Fruit fly (Drosophila melanogaster) whole organism, embryonic: ENCODE data around the gene CG33172.
A peak's percentile ranks its signal among the peaks of the same experiment; 100 is the strongest.

Experiments used
- Bgb ChIP-seq: fragments of 200-800 bp; sonication (Bioruptor generic); IDR thresholded peaks from 2 replicates; pipeline ENCODE4 v1.3.6; 2022; ENCODE audit warnings: missing biosample characterization, missing genetic modification characterization; ENCODE audit not compliant: partially characterized antibody
- CG10959 ChIP-seq: fragments of 200-800 bp; sonication (Bioruptor generic); IDR thresholded peaks from 2 replicates; pipeline ENCODE4 v1.3.6; 2022; ENCODE audit warnings: missing biosample characterization, missing genetic modification characterization
- CG10979 ChIP-seq: fragments of 200-800 bp; sonication (Bioruptor generic); optimal IDR thresholded peaks from 2 replicates; lab custom pipeline; 2018; ENCODE audit warnings: missing biosample characterization, mild to moderate bottlenecking, missing genetic modification characterization, moderate library complexity
- CG12299 ChIP-seq: fragments of 200-800 bp; sonication (Bioruptor generic); optimal IDR thresholded peaks from 2 replicates; lab custom pipeline; 2018; ENCODE audit warnings: missing biosample characterization, mild to moderate bottlenecking, missing genetic modification characterization
- CG12659 ChIP-seq: fragments of 200-800 bp; sonication (Bioruptor generic); optimal IDR thresholded peaks from 3 replicates; lab custom pipeline; 2017; ENCODE audit warnings: mild to moderate bottlenecking, missing biosample characterization, missing genetic modification reagents, missing genetic modification characterization
- CG12942 ChIP-seq: fragments of 200-800 bp; sonication (Bioruptor generic); optimal IDR thresholded peaks from 3 replicates; lab custom pipeline; 2016; ENCODE audit warnings: missing biosample characterization, missing genetic modification characterization
- CG13775 ChIP-seq: fragments of 200-800 bp; sonication (Bioruptor generic); optimal IDR thresholded peaks from 3 replicates; lab custom pipeline; 2017; ENCODE audit warnings: missing biosample characterization, mild to moderate bottlenecking, missing genetic modification characterization
- CG1792 ChIP-seq: fragments of 200-800 bp; sonication (Bioruptor generic); optimal IDR thresholded peaks from 2 replicates; lab custom pipeline; 2016; ENCODE audit warnings: missing biosample characterization, missing genetic modification characterization
- CG18262 ChIP-seq: fragments of 200-800 bp; optimal IDR thresholded peaks from 3 replicates; lab custom pipeline; 2019; ENCODE audit warnings: missing biosample characterization, mild to moderate bottlenecking, missing genetic modification characterization, moderate library complexity
- CG30020 ChIP-seq: fragments of 200-800 bp; optimal IDR thresholded peaks from 2 replicates; lab custom pipeline; 2019; ENCODE audit warnings: missing biosample characterization, mild to moderate bottlenecking, missing genetic modification characterization, moderate library complexity
- CG31224 ChIP-seq: fragments of 200-800 bp; sonication (Bioruptor generic); IDR thresholded peaks from 2 replicates; pipeline ENCODE4 v1.3.6; 2022; ENCODE audit warnings: missing biosample characterization, missing genetic modification characterization
- CG33557 ChIP-seq: fragments of 200-800 bp; sonication (Bioruptor generic); optimal IDR thresholded peaks from 2 replicates; lab custom pipeline; 2019; ENCODE audit warnings: missing biosample characterization, mild to moderate bottlenecking, missing genetic modification characterization, moderate library complexity
- CG34224 ChIP-seq: fragments of 200-800 bp; sonication (Bioruptor generic); IDR thresholded peaks from 3 replicates; pipeline ENCODE4 v1.3.6; 2022; ENCODE audit warnings: missing biosample characterization, missing genetic modification characterization; ENCODE audit not compliant: partially characterized antibody
- CG34422 ChIP-seq: fragments of 200-800 bp; sonication (Bioruptor generic); IDR thresholded peaks from 3 replicates; pipeline ENCODE4 v1.3.6; 2022; ENCODE audit warnings: missing biosample characterization, missing genetic modification characterization
- CG4424 ChIP-seq: fragments of 200-800 bp; sonication (Bioruptor generic); optimal IDR thresholded peaks from 3 replicates; lab custom pipeline; 2016; ENCODE audit warnings: missing biosample characterization, missing genetic modification characterization
- CG6689 ChIP-seq: fragments of 200-800 bp; sonication (Bioruptor generic); IDR thresholded peaks from 2 replicates; pipeline ENCODE4 v1.3.6; 2022; ENCODE audit warnings: missing biosample characterization, missing genetic modification characterization
- CG9727 ChIP-seq: fragments of 200-800 bp; sonication (Bioruptor generic); optimal IDR thresholded peaks from 3 replicates; lab custom pipeline; 2017; ENCODE audit warnings: missing biosample characterization, mild to moderate bottlenecking, missing genetic modification characterization
- Gug ChIP-seq: fragments of 200-800 bp; sonication (Bioruptor generic); IDR thresholded peaks from 4 replicates; pipeline ENCODE4 v1.3.6; 2022; ENCODE audit warnings: missing biosample characterization, missing genetic modification characterization
- HLH3B ChIP-seq: fragments of 200-800 bp; sonication (Bioruptor generic); IDR thresholded peaks from 2 replicates; pipeline ENCODE4 v1.3.6; 2022; ENCODE audit warnings: missing biosample characterization, missing genetic modification characterization
- HmgZ ChIP-seq: fragments of 200-800 bp; sonication (Bioruptor generic); optimal IDR thresholded peaks from 2 replicates; lab custom pipeline; 2018; ENCODE audit warnings: missing biosample characterization, mild to moderate bottlenecking, missing genetic modification characterization
- Hmx ChIP-seq: fragments of 200-800 bp; sonication (Bioruptor generic); optimal IDR thresholded peaks from 2 replicates; lab custom pipeline; 2016; ENCODE audit warnings: missing biosample characterization, missing genetic modification characterization
- Kr ChIP-seq: fragments of 200-800 bp; sonication (Bioruptor generic); optimal IDR thresholded peaks from 2 replicates; lab custom pipeline; 2017; ENCODE audit warnings: missing biosample characterization, mild to moderate bottlenecking, missing genetic modification characterization
- MESR4 ChIP-seq: fragments of 200-800 bp; sonication (Bioruptor generic); optimal IDR thresholded peaks from 2 replicates; lab custom pipeline; 2018; ENCODE audit warnings: missing biosample characterization, mild to moderate bottlenecking, missing genetic modification characterization, moderate library complexity
- MTF-1 ChIP-seq: fragments of 200-800 bp; sonication (Bioruptor generic); optimal IDR thresholded peaks from 2 replicates; lab custom pipeline; 2018; ENCODE audit warnings: missing biosample characterization, mild to moderate bottlenecking, missing genetic modification characterization, borderline replicate concordance
- Rx ChIP-seq: fragments of 200-800 bp; sonication (Bioruptor generic); IDR thresholded peaks from 2 replicates; pipeline ENCODE4 v1.3.6; 2022; ENCODE audit warnings: missing biosample characterization, missing genetic modification characterization
- Sry-β ChIP-seq: fragments of 200-800 bp; sonication (Bioruptor generic); optimal IDR thresholded peaks from 2 replicates; lab custom pipeline; 2018; ENCODE audit warnings: missing biosample characterization, mild to moderate bottlenecking, missing genetic modification characterization, moderate library complexity
- Tbp ChIP-seq: fragments of >200 bp; optimal IDR thresholded peaks from 2 replicates; lab custom pipeline; 2018; ENCODE audit warnings: missing biosample characterization, missing genetic modification characterization
- amos ChIP-seq: fragments of 200-800 bp; sonication (Bioruptor generic); IDR thresholded peaks from 2 replicates; pipeline ENCODE4 v1.3.6; 2022; ENCODE audit warnings: missing biosample characterization, missing genetic modification characterization; ENCODE audit not compliant: partially characterized antibody
- cad ChIP-seq: fragments of >200 bp; optimal IDR thresholded peaks from 2 replicates; lab custom pipeline; 2017; ENCODE audit warnings: missing biosample characterization, missing genetic modification characterization
- cas ChIP-seq: fragments of 200-800 bp; sonication (Bioruptor generic); IDR thresholded peaks from 2 replicates; pipeline ENCODE4 v1.3.6; 2022; ENCODE audit warnings: missing biosample characterization, missing genetic modification characterization
- cg ChIP-seq: fragments of 200-800 bp; sonication (Bioruptor generic); optimal IDR thresholded peaks from 3 replicates; lab custom pipeline; 2019; ENCODE audit warnings: missing biosample characterization, mild to moderate bottlenecking, missing genetic modification characterization, moderate library complexity
- chif ChIP-seq, 2 experiments: fragments of 200-800 bp; sonication (Bioruptor generic); optimal IDR thresholded peaks; 3 replicates each; lab custom pipeline; 2016; ENCODE audit warnings: missing biosample characterization in 2 of 2, missing genetic modification characterization in 2 of 2
- corto ChIP-seq: fragments of 200-800 bp; sonication (Bioruptor generic); optimal IDR thresholded peaks from 2 replicates; lab custom pipeline; 2016; ENCODE audit warnings: missing biosample characterization, mild to moderate bottlenecking, missing genetic modification characterization, moderate library complexity
- crol ChIP-seq: fragments of 200-800 bp; sonication (Bioruptor generic); IDR thresholded peaks from 2 replicates; pipeline ENCODE4 v1.3.6; 2022; ENCODE audit warnings: missing biosample characterization, missing genetic modification characterization
- dpn ChIP-seq, 2 experiments: fragments of 200-800 bp; sonication (Bioruptor generic); optimal IDR thresholded peaks; 3 replicates each; lab custom pipeline; 2016; ENCODE audit warnings: missing biosample characterization in 2 of 2, missing genetic modification characterization in 2 of 2
- ewg ChIP-seq: fragments of 200-800 bp; sonication (Bioruptor generic); optimal IDR thresholded peaks from 3 replicates; lab custom pipeline; 2017; ENCODE audit warnings: mild to moderate bottlenecking, missing biosample characterization, missing genetic modification reagents, missing genetic modification characterization
- fd64A ChIP-seq: fragments of 200-800 bp; sonication (Bioruptor generic); optimal IDR thresholded peaks from 3 replicates; lab custom pipeline; 2018; ENCODE audit warnings: missing biosample characterization, mild to moderate bottlenecking, missing genetic modification characterization
- fu2 ChIP-seq: fragments of 200-800 bp; sonication (Bioruptor generic); optimal IDR thresholded peaks from 2 replicates; lab custom pipeline; 2016; ENCODE audit warnings: missing biosample characterization, missing genetic modification characterization
- her ChIP-seq: fragments of 200-800 bp; sonication (Bioruptor generic); optimal IDR thresholded peaks from 2 replicates; lab custom pipeline; 2016; ENCODE audit warnings: missing biosample characterization, missing genetic modification characterization
- insv ChIP-seq, 2 experiments: fragments of 200-800 bp; sonication (Bioruptor generic); optimal IDR thresholded peaks; 3 replicates each; lab custom pipeline; 2016 to 2018; ENCODE audit warnings: missing biosample characterization in 2 of 2, missing genetic modification characterization in 2 of 2
- kay ChIP-seq: fragments of 200-800 bp; sonication (Bioruptor generic); optimal IDR thresholded peaks from 2 replicates; lab custom pipeline; 2016; ENCODE audit warnings: missing biosample characterization, missing genetic modification characterization
- pzg ChIP-seq: fragments of 200-800 bp; sonication (Bioruptor generic); optimal IDR thresholded peaks from 3 replicates; lab custom pipeline; 2018; ENCODE audit warnings: missing biosample characterization, mild to moderate bottlenecking, missing genetic modification characterization, moderate library complexity
- repo ChIP-seq: fragments of 200-800 bp; sonication (Bioruptor generic); optimal IDR thresholded peaks from 2 replicates; lab custom pipeline; 2016; ENCODE audit warnings: missing biosample characterization, missing genetic modification characterization
- seq ChIP-seq: fragments of 200-800 bp; sonication (Bioruptor generic); IDR thresholded peaks from 2 replicates; pipeline ENCODE4 v1.3.6; 2022; ENCODE audit warnings: missing biosample characterization, missing genetic modification characterization
- sisA ChIP-seq: fragments of 200-800 bp; sonication (Bioruptor generic); IDR thresholded peaks from 2 replicates; pipeline ENCODE4 v1.3.6; 2022; ENCODE audit warnings: missing biosample characterization, missing genetic modification characterization
- slbo ChIP-seq: fragments of 200-800 bp; sonication (Bioruptor generic); IDR thresholded peaks from 2 replicates; pipeline ENCODE4 v1.3.6; 2022; ENCODE audit warnings: missing biosample characterization, missing genetic modification characterization
- slp2 ChIP-seq: fragments of 200-800 bp; sonication (Bioruptor generic); optimal IDR thresholded peaks from 2 replicates; lab custom pipeline; 2016; ENCODE audit warnings: missing biosample characterization, missing genetic modification characterization
- tll ChIP-seq, 2 experiments: fragments of 200-800 bp in 1 of 2; fragments of >200 bp in 1 of 2; sonication (Bioruptor generic) in 1 of 2; optimal IDR thresholded peaks; 2 replicates each; lab custom pipeline; 2017 to 2019; ENCODE audit warnings: missing biosample characterization in 2 of 2, missing genetic modification characterization in 2 of 2, mild to moderate bottlenecking in 1 of 2, moderate library complexity in 1 of 2
- tx ChIP-seq: fragments of 200-800 bp; sonication (Bioruptor generic); optimal IDR thresholded peaks from 2 replicates; lab custom pipeline; 2016; ENCODE audit warnings: missing biosample characterization, missing genetic modification characterization
- zfh2 ChIP-seq: fragments of 200-800 bp; sonication (Bioruptor generic); optimal IDR thresholded peaks from 2 replicates; lab custom pipeline; 2016; ENCODE audit warnings: missing biosample characterization, missing genetic modification characterization

The CG33172 gene

dm6 chrX:15803764-15804563 is 34.5 kb downstream of the CG33172 start, which contains the start of the genes PGRP-LE and sd (continued):
- TF ChIP-seq seq (no peak), CG10979 (tag; lab: Kevin White, UChicago) (no peak), her (GFP tag; lab: Kevin White, UChicago) (no peak), CG9727 (no peak), CG4424 (GFP tag; lab: Kevin White, UChicago) (no peak), CG34224 (peak; percentile 54; the same call in 2 of the 3 replicates), CG10959 (GFP tag; lab: Robert Waterston, UW) (no peak), HmgZ (tag; lab: Kevin White, UChicago) (no peak), MTF-1 (no peak), CG12942 (GFP tag; lab: Kevin White, UChicago) (no peak), tx (GFP tag; lab: Kevin White, UChicago) (no peak), CG1792 (no peak), Hmx (GFP tag; lab: Kevin White, UChicago) (peak; percentile 34), Kr (no peak), cad (no peak), CG12299 (tag; lab: Kevin White, UChicago) (no peak), kay (GFP tag; lab: Kevin White, UChicago) (no peak), CG12659 (GFP tag; lab: Kevin White, UChicago) (no peak), chif (GFP tag; optimal IDR thresholded peaks at IDR 0.05; lab: Kevin White, UChicago) (no peak), Tbp (no peak), cg (GFP tag; lab: Kevin White, UChicago) (peak; percentile 54), CG13775 (no peak), MESR4 (GFP tag; lab: Kevin White, UChicago) (no peak), insv (GFP tag; optimal IDR thresholded peaks at IDR 0.05; lab: Kevin White, UChicago) (peak; percentile 48 to 92), ewg (GFP tag; lab: Kevin White, UChicago) (no peak), repo (GFP tag; lab: Kevin White, UChicago) (no peak), CG6689 (no peak), amos (GFP tag; lab: Robert Waterston, UW) (peak; percentile 21; the same call in 1 of the 2 replicates), crol (GFP tag; lab: Robert Waterston, UW) (no peak), Sry-β (GFP tag; lab: Kevin White, UChicago) (no peak), dpn (GFP tag; optimal IDR thresholded peaks at IDR 0.05; lab: Kevin White, UChicago) (no peak), slp2 (GFP tag; lab: Kevin White, UChicago) (no peak), zfh2 (GFP tag; lab: Kevin White, UChicago) (no peak), Rx (GFP tag; lab: Robert Waterston, UW) (no peak), CG18262 (tag; lab: Kevin White, UChicago) (no peak), CG34422 (GFP tag; lab: Robert Waterston, UW) (no peak), HLH3B (no peak), CG33557 (no peak), pzg (GFP tag; lab: Kevin White, UChicago) (peak; percentile 16), Bgb (GFP tag; lab: Robert Waterston, UW) (no peak), corto (GFP tag; lab: Kevin White, UChicago) (no peak), CG31224 (no peak), slbo (GFP tag; lab: Robert Waterston, UW) (no peak), fd64A (GFP tag; lab: Kevin White, UChicago) (no peak), Gug (no peak), sisA (GFP tag; lab: Robert Waterston, UW) (no peak), cas (no peak), CG30020 (tag; lab: Kevin White, UChicago) (no peak), tll (GFP tag; optimal IDR thresholded peaks at IDR 0.05; lab: Kevin White, UChicago) (no peak), fu2 (GFP tag; lab: Kevin White, UChicago) (no peak)
